Fruit fly (Drosophila melanogaster) whole organism, embryonic: Measurements from ENCODE around the gene CG6675.
A peak's percentile ranks its signal among the peaks of the same experiment; 100 is the strongest.

Experiments used
- Bteb2 ChIP-seq: fragments of 200-800 bp; sonication (Bioruptor generic); optimal IDR thresholded peaks from 2 replicates; lab custom pipeline; 2016; ENCODE audit warnings: missing biosample characterization, missing genetic modification characterization
- CG10431 ChIP-seq: fragments of 200-800 bp; sonication (Bioruptor generic); optimal IDR thresholded peaks from 3 replicates; lab custom pipeline; 2018; ENCODE audit warnings: missing biosample characterization, mild to moderate bottlenecking, missing genetic modification characterization
- CG10654 ChIP-seq: fragments of 200-800 bp; sonication (Bioruptor generic); optimal IDR thresholded peaks from 2 replicates; lab custom pipeline; 2016; ENCODE audit warnings: missing biosample characterization, missing genetic modification characterization
- CG14667 ChIP-seq: fragments of 200-800 bp; sonication (Bioruptor generic); IDR thresholded peaks from 2 replicates; pipeline ENCODE4 v1.3.6; 2022; ENCODE audit warnings: missing biosample characterization, missing genetic modification characterization
- CG14710 ChIP-seq: fragments of 200-800 bp; sonication (Bioruptor generic); optimal IDR thresholded peaks from 3 replicates; lab custom pipeline; 2019; ENCODE audit warnings: missing biosample characterization, mild to moderate bottlenecking, missing genetic modification characterization, moderate library complexity
- CG15011 ChIP-seq: fragments of 200-800 bp; sonication (Bioruptor generic); optimal IDR thresholded peaks from 3 replicates; lab custom pipeline; 2018; ENCODE audit warnings: missing biosample characterization, mild to moderate bottlenecking, missing genetic modification characterization
- CG15073 ChIP-seq: fragments of 200-800 bp; sonication (Bioruptor generic); optimal IDR thresholded peaks from 2 replicates; lab custom pipeline; 2016; ENCODE audit warnings: missing biosample characterization, missing genetic modification characterization
- CG17361 ChIP-seq: fragments of 200-800 bp; sonication (Bioruptor generic); IDR thresholded peaks from 3 replicates; pipeline ENCODE4 v1.3.6; 2022; ENCODE audit warnings: missing biosample characterization, missing genetic modification characterization
- CG2116 ChIP-seq: fragments of 200-800 bp; sonication (Bioruptor generic); optimal IDR thresholded peaks from 3 replicates; lab custom pipeline; 2018; ENCODE audit warnings: missing biosample characterization, mild to moderate bottlenecking, missing genetic modification characterization
- CG2129 ChIP-seq: fragments of 200-800 bp; sonication (Bioruptor generic); IDR thresholded peaks from 2 replicates; pipeline ENCODE4 v1.3.6; 2022; ENCODE audit warnings: missing biosample characterization, missing genetic modification characterization; ENCODE audit not compliant: partially characterized antibody
- CG2199 ChIP-seq: fragments of 200-800 bp; sonication (Bioruptor generic); IDR thresholded peaks from 3 replicates; pipeline ENCODE4 v1.3.6; 2022; ENCODE audit warnings: missing biosample characterization, missing genetic modification characterization
- CG3163 ChIP-seq: fragments of 200-800 bp; sonication (Bioruptor generic); optimal IDR thresholded peaks from 3 replicates; lab custom pipeline; 2016; ENCODE audit warnings: missing biosample characterization, missing genetic modification characterization
- CG32772 ChIP-seq: fragments of 200-800 bp; sonication (Bioruptor generic); IDR thresholded peaks from 2 replicates; pipeline ENCODE4 v1.3.6; 2022; ENCODE audit warnings: missing biosample characterization, missing genetic modification characterization
- CG3726 ChIP-seq: fragments of 200-800 bp; sonication (Bioruptor generic); IDR thresholded peaks from 3 replicates; pipeline ENCODE4, ENCODE4 v1.3.6; 2022; ENCODE audit warnings: missing biosample characterization, missing genetic modification characterization
- CG5180 ChIP-seq: fragments of 200-800 bp; sonication (Bioruptor generic); optimal IDR thresholded peaks from 3 replicates; lab custom pipeline; 2017; ENCODE audit warnings: missing biosample characterization, missing genetic modification characterization, mild to moderate bottlenecking, moderate library complexity, missing genetic modification reagents
- CG6272 ChIP-seq: fragments of 200-800 bp; sonication (Bioruptor generic); IDR thresholded peaks from 2 replicates; pipeline ENCODE4 v1.3.6; 2022; ENCODE audit warnings: missing biosample characterization, missing genetic modification characterization
- CG6854 ChIP-seq: fragments of 200-800 bp; sonication (Bioruptor generic); optimal IDR thresholded peaks from 3 replicates; lab custom pipeline; 2017; ENCODE audit warnings: missing biosample characterization, mild to moderate bottlenecking, missing genetic modification characterization
- CG8281 ChIP-seq: fragments of 200-800 bp; sonication (Bioruptor generic); optimal IDR thresholded peaks from 2 replicates; lab custom pipeline; 2018; ENCODE audit warnings: missing biosample characterization, mild to moderate bottlenecking, missing genetic modification characterization, moderate library complexity
- CG8359 ChIP-seq: fragments of 200-800 bp; sonication (Bioruptor generic); optimal IDR thresholded peaks from 2 replicates; lab custom pipeline; 2017; ENCODE audit warnings: missing biosample characterization, mild to moderate bottlenecking, missing genetic modification characterization, borderline replicate concordance
- Deaf1 ChIP-seq: fragments of 200-800 bp; optimal IDR thresholded peaks from 3 replicates; lab custom pipeline; 2019; ENCODE audit warnings: missing biosample characterization, mild to moderate bottlenecking, missing genetic modification characterization, moderate library complexity
- H2.0 ChIP-seq: fragments of 200-800 bp; sonication (Bioruptor generic); IDR thresholded peaks from 2 replicates; pipeline ENCODE4 v1.3.6; 2022; ENCODE audit warnings: missing biosample characterization, missing genetic modification characterization
- Lpt ChIP-seq: fragments of >200 bp; optimal IDR thresholded peaks from 2 replicates; lab custom pipeline; 2018; ENCODE audit warnings: missing biosample characterization, missing genetic modification characterization
- Sry-β ChIP-seq: fragments of 200-800 bp; sonication (Bioruptor generic); optimal IDR thresholded peaks from 2 replicates; lab custom pipeline; 2018; ENCODE audit warnings: missing biosample characterization, mild to moderate bottlenecking, missing genetic modification characterization, moderate library complexity
- al ChIP-seq: fragments of 200-800 bp; sonication (Bioruptor generic); IDR thresholded peaks from 2 replicates; pipeline ENCODE4 v1.3.6; 2022; ENCODE audit warnings: missing biosample characterization, missing genetic modification characterization
- ara ChIP-seq: fragments of 200-800 bp; sonication (Bioruptor generic); IDR thresholded peaks from 2 replicates; pipeline ENCODE4 v1.3.6; 2022; ENCODE audit warnings: missing biosample characterization, missing genetic modification characterization
- az2 ChIP-seq: fragments of 200-800 bp; sonication (Bioruptor generic); optimal IDR thresholded peaks from 3 replicates; lab custom pipeline; 2016; ENCODE audit warnings: missing biosample characterization, missing genetic modification characterization
- bbx ChIP-seq: fragments of 200-800 bp; sonication (Bioruptor generic); IDR thresholded peaks from 2 replicates; pipeline ENCODE4 v1.3.6; 2022; ENCODE audit warnings: missing biosample characterization, missing genetic modification characterization; ENCODE audit not compliant: partially characterized antibody
- bowl ChIP-seq: fragments of 200-800 bp; sonication (Bioruptor generic); IDR thresholded peaks from 2 replicates; pipeline ENCODE4 v1.3.6; 2022; ENCODE audit warnings: missing biosample characterization, missing genetic modification characterization
- caup ChIP-seq: fragments of 200-800 bp; sonication (Bioruptor generic); optimal IDR thresholded peaks from 3 replicates; lab custom pipeline; 2017; ENCODE audit warnings: missing biosample characterization, mild to moderate bottlenecking, missing genetic modification characterization, moderate library complexity; ENCODE audit not compliant: severe bottlenecking
- croc ChIP-seq: fragments of 200-800 bp; sonication (Bioruptor generic); conservative IDR thresholded peaks from 3 replicates; pipeline ENCODE4 v1.3.6; 2022; ENCODE audit warnings: missing biosample characterization, missing genetic modification characterization
- crol ChIP-seq: fragments of 200-800 bp; sonication (Bioruptor generic); IDR thresholded peaks from 2 replicates; pipeline ENCODE4 v1.3.6; 2022; ENCODE audit warnings: missing biosample characterization, missing genetic modification characterization
- da ChIP-seq: fragments of 200-800 bp; sonication (Bioruptor generic); optimal IDR thresholded peaks from 2 replicates; lab custom pipeline; 2016; ENCODE audit warnings: missing biosample characterization, missing genetic modification characterization
- danr ChIP-seq: fragments of 200-800 bp; sonication (Bioruptor generic); IDR thresholded peaks from 2 replicates; pipeline ENCODE4 v1.3.6; 2022; ENCODE audit warnings: missing biosample characterization, missing genetic modification characterization
- eve ChIP-seq, 2 experiments: fragments of >200 bp; optimal IDR thresholded peaks; 2 replicates each; lab custom pipeline; 2017; ENCODE audit warnings: missing biosample characterization in 2 of 2, missing genetic modification characterization in 2 of 2
- ewg ChIP-seq: fragments of 200-800 bp; sonication (Bioruptor generic); optimal IDR thresholded peaks from 3 replicates; lab custom pipeline; 2017; ENCODE audit warnings: mild to moderate bottlenecking, missing biosample characterization, missing genetic modification reagents, missing genetic modification characterization
- exex ChIP-seq: fragments of 200-800 bp; sonication (Bioruptor generic); optimal IDR thresholded peaks from 4 replicates; lab custom pipeline; 2018; ENCODE audit warnings: missing biosample characterization, mild to moderate bottlenecking, missing genetic modification characterization, moderate library complexity
- gsb-n ChIP-seq: fragments of 200-800 bp; sonication (Bioruptor generic); optimal IDR thresholded peaks from 3 replicates; lab custom pipeline; 2018; ENCODE audit warnings: missing biosample characterization, mild to moderate bottlenecking, missing genetic modification characterization
- her ChIP-seq: fragments of 200-800 bp; sonication (Bioruptor generic); optimal IDR thresholded peaks from 2 replicates; lab custom pipeline; 2016; ENCODE audit warnings: missing biosample characterization, missing genetic modification characterization
- pho ChIP-seq: fragments of 200-800 bp; sonication (Bioruptor generic); optimal IDR thresholded peaks from 2 replicates; lab custom pipeline; 2016; ENCODE audit warnings: missing biosample characterization, missing genetic modification characterization
- pzg ChIP-seq: fragments of 200-800 bp; sonication (Bioruptor generic); optimal IDR thresholded peaks from 3 replicates; lab custom pipeline; 2018; ENCODE audit warnings: missing biosample characterization, mild to moderate bottlenecking, missing genetic modification characterization, moderate library complexity
- ranshi ChIP-seq: fragments of 200-800 bp; sonication (Bioruptor generic); IDR thresholded peaks from 2 replicates; pipeline ENCODE4 v1.3.6; 2022; ENCODE audit warnings: missing biosample characterization, missing genetic modification characterization
- row ChIP-seq: fragments of 200-800 bp; sonication (Bioruptor generic); IDR thresholded peaks from 3 replicates; pipeline ENCODE4 v1.3.6; 2022; ENCODE audit warnings: missing biosample characterization, missing genetic modification characterization
- run ChIP-seq: fragments of 200-800 bp; sonication (Bioruptor generic); optimal IDR thresholded peaks from 3 replicates; lab custom pipeline; 2018; ENCODE audit warnings: missing biosample characterization, mild to moderate bottlenecking, missing genetic modification characterization
- sd ChIP-seq: fragments of 200-800 bp; sonication (Bioruptor generic); optimal IDR thresholded peaks from 3 replicates; lab custom pipeline; 2018; ENCODE audit warnings: missing biosample characterization, mild to moderate bottlenecking, missing genetic modification characterization, moderate library complexity
- sens-2 ChIP-seq: fragments of 200-800 bp; sonication (Bioruptor generic); IDR thresholded peaks from 2 replicates; pipeline ENCODE4 v1.3.6; 2022; ENCODE audit warnings: missing biosample characterization, missing genetic modification characterization
- sob ChIP-seq: fragments of 200-800 bp; sonication (Bioruptor generic); IDR thresholded peaks from 2 replicates; pipeline ENCODE4 v1.3.6; 2022; ENCODE audit warnings: missing biosample characterization, missing genetic modification characterization
- trem ChIP-seq: fragments of 200-800 bp; optimal IDR thresholded peaks from 3 replicates; lab custom pipeline; 2019; ENCODE audit warnings: missing biosample characterization, mild to moderate bottlenecking, missing genetic modification characterization, moderate library complexity
- usp ChIP-seq: fragments of >200 bp; optimal IDR thresholded peaks from 2 replicates; lab custom pipeline; 2017; ENCODE audit warnings: missing biosample characterization, missing genetic modification characterization
- vvl ChIP-seq: fragments of 200-800 bp; sonication (Bioruptor generic); IDR thresholded peaks from 2 replicates; pipeline ENCODE4 v1.3.6; 2022; ENCODE audit warnings: missing biosample characterization, missing genetic modification characterization
- wdn ChIP-seq: fragments of 200-800 bp; sonication (Bioruptor generic); IDR thresholded peaks from 2 replicates; pipeline ENCODE4 v1.3.6; 2022; ENCODE audit warnings: missing biosample characterization, missing genetic modification characterization

Gene CG6675

dm6 chr2L:22144127-22144526 lies 35.4 kb downstream of the CG6675 start (continued):
- TF ChIP-seq Bteb2 (GFP tag; lab: Kevin White, UChicago), result no peak
- peak; percentile 70 for TF ChIP-seq sd (tag; lab: Kevin White, UChicago)
- TF ChIP-seq al, result no peak
- TF ChIP-seq Deaf1 (tag; lab: Kevin White, UChicago), result peak; percentile 9
- TF ChIP-seq usp (GFP tag; lab: Kevin White, UChicago), result no peak
- no peak for TF ChIP-seq ewg (GFP tag; lab: Kevin White, UChicago)
- TF ChIP-seq az2 (GFP tag; lab: Kevin White, UChicago), result no peak
- peak; percentile 39 for TF ChIP-seq CG8281 (tag; lab: Kevin White, UChicago)
- TF ChIP-seq ara (GFP tag; lab: Robert Waterston, UW), result peak; percentile 70; the same call in 1 of the 2 replicates
- peak; percentile 48 for TF ChIP-seq exex (tag; lab: Kevin White, UChicago)
- no peak for TF ChIP-seq crol
- TF ChIP-seq danr (GFP tag; lab: Robert Waterston, UW), result 0 out of 2 replicates have a peak, but pooled peaks have one; percentile 10
- peak; percentile 51 for TF ChIP-seq CG5180 (GFP tag; lab: Kevin White, UChicago)
- no peak for TF ChIP-seq sens-2 (GFP tag; lab: Robert Waterston, UW)
- TF ChIP-seq, all 482 proteins: peak for 85

- TF ChIP-seq CG3163 (GFP tag; lab: Kevin White, UChicago), result peak; percentile 80
- no peak for TF ChIP-seq caup
- TF ChIP-seq her, result no peak
- TF ChIP-seq CG15073, result no peak
- no peak for TF ChIP-seq CG2199 (GFP tag; lab: Robert Waterston, UW)
- no peak for TF ChIP-seq gsb-n (tag; lab: Kevin White, UChicago)
- TF ChIP-seq CG10654 (GFP tag; lab: Kevin White, UChicago), result no peak
- no peak for TF ChIP-seq H2.0 (GFP tag; lab: Robert Waterston, UW)
- no peak for TF ChIP-seq vvl (GFP tag; lab: Robert Waterston, UW)
- no peak for TF ChIP-seq row
- no peak for TF ChIP-seq CG14667 (GFP tag; lab: Robert Waterston, UW)
- TF ChIP-seq run, result no peak
- TF ChIP-seq bbx (GFP tag; lab: Robert Waterston, UW), result peak; percentile 38; the same call in 1 of the 2 replicates
- TF ChIP-seq CG17361 (GFP tag; lab: Robert Waterston, UW), result no peak
- no peak for TF ChIP-seq croc (GFP tag; lab: Robert Waterston, UW)
- TF ChIP-seq da (GFP tag; lab: Kevin White, UChicago), result no peak
- TF ChIP-seq Sry-β (GFP tag; lab: Kevin White, UChicago), result no peak
- TF ChIP-seq CG10431 (GFP tag; lab: Kevin White, UChicago), result no peak
- TF ChIP-seq CG8359 (GFP tag; lab: Kevin White, UChicago), result no peak
- TF ChIP-seq trem (tag; lab: Kevin White, UChicago), result no peak
- TF ChIP-seq CG6854, result no peak
- TF ChIP-seq eve (GFP tag; optimal IDR thresholded peaks at IDR 0.05; lab: Kevin White, UChicago), result no peak
- TF ChIP-seq CG2129 (GFP tag; lab: Robert Waterston, UW), result no peak
- TF ChIP-seq pzg (GFP tag; lab: Kevin White, UChicago), result no peak
- no peak for TF ChIP-seq ranshi (GFP tag; lab: Robert Waterston, UW)
- TF ChIP-seq CG14710, result no peak
- TF ChIP-seq CG3726 (GFP tag; lab: Robert Waterston, UW), result no peak
- TF ChIP-seq sob (GFP tag; lab: Robert Waterston, UW), result no peak
- no peak for TF ChIP-seq CG32772 (GFP tag; lab: Robert Waterston, UW)
- TF ChIP-seq wdn (GFP tag; lab: Robert Waterston, UW), result no peak
- no peak for TF ChIP-seq CG2116 (GFP tag; lab: Kevin White, UChicago)
- TF ChIP-seq bowl (GFP tag; lab: Robert Waterston, UW), result no peak
- no peak for TF ChIP-seq CG6272
- no peak for TF ChIP-seq pho (GFP tag; lab: Kevin White, UChicago)
- TF ChIP-seq Lpt, result no peak
- TF ChIP-seq CG15011 (GFP tag; lab: Kevin White, UChicago), result no peak
Measured at dm6 chr2L:22145269-22145917, 36.6 kb downstream of the CG6675 start.
